Worm (Caenorhabditis elegans): ENCODE measurements around the gene elpc-4.

DNA sequence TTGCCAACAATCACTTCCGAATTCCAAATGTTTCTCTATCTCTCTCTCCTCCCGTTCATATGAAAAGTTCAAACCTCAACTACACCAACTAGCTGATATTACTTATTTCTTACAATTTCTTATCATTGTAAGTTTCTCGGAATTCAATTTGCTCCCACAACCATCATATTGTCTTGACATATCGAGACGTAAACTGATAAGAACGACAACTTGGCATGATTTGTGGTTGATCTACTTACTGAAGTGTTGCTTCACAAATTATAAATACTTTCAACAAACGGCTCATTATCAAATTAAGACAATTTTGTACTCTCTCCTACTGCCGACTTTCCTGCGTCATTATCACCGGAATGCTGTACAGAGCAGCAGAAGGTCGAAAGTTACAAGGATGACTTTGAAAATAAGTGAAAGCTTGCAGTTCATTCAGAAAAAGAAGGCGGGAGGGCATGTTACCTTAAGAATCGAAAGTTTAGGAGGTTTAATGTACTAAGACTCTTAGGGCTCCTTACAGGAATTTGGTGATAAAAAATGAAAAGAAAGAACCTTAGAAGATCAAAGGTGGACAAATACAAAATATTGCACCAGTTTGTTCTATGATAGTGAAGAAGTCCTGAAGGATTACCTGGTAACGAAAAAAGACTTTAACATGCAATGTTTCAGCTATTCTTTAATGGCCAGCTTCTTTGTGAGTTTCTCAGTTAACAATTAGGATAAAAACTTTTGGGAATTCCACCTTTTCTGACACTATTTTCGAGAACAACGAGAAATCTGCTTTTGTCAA lies 15.5 kb downstream of the elpc-4 start:
- no peak for TF ChIP-seq blmp-1 (tag; optimal IDR thresholded peaks at IDR 0.05; ENCODE audit: insufficient read depth)
- TF ChIP-seq ama-1 (optimal IDR thresholded peaks at IDR 0.05): no peak
- no peak for TF ChIP-seq ceh-82 (tag; optimal IDR thresholded peaks at IDR 0.05)
- no peak for TF ChIP-seq ztf-11 (tag; optimal IDR thresholded peaks at IDR 0.05)
